Worm (Caenorhabditis elegans) whole organism, L2 larva: ENCODE data around the gene T01E8.1.
A peak's percentile ranks its signal among the peaks of the same experiment; 100 is the strongest.
"Not testable (repeated sequence)": the region's sequence is repeated elsewhere in the genome, so short reads cannot be mapped to it uniquely, and the experiment has no call there.

Experiments
- C34F6.9 ChIP-seq: fragments of 150-350 bp; optimal IDR thresholded peaks from 2 replicates; lab custom pipeline; 2014; ENCODE audit warnings: missing biosample characterization, missing genetic modification characterization
- F13H6.1 ChIP-seq: sonication (generic microtip); optimal IDR thresholded peaks from 2 replicates; lab custom pipeline; 2016; ENCODE audit warnings: missing genetic modification characterization, missing compliant biosample characterization
- R02D3.7 ChIP-seq: fragments of 150-350 bp; optimal IDR thresholded peaks from 2 replicates; lab custom pipeline; 2014; ENCODE audit warnings: missing biosample characterization, missing genetic modification characterization
- Y55F3AM.14 ChIP-seq: fragments of 200-800 bp; sonication (Bioruptor generic); optimal IDR thresholded peaks from 2 replicates; lab custom pipeline; 2018; ENCODE audit warnings: mild to moderate bottlenecking, missing genetic modification characterization, missing compliant biosample characterization
- ZK546.5 ChIP-seq: sonication (generic microtip); optimal IDR thresholded peaks from 2 replicates; lab custom pipeline; 2017; ENCODE audit warnings: missing biosample characterization, missing genetic modification characterization
- alr-1 ChIP-seq: fragments of 150-350 bp; optimal IDR thresholded peaks from 2 replicates; lab custom pipeline; 2014; ENCODE audit warnings: missing biosample characterization, missing genetic modification characterization
- aly-2 ChIP-seq: fragments of 150-350 bp; optimal IDR thresholded peaks from 2 replicates; lab custom pipeline; 2014; ENCODE audit warnings: missing biosample characterization, missing genetic modification characterization
- ama-1 ChIP-seq: fragments of 150-350 bp; optimal IDR thresholded peaks from 2 replicates; lab custom pipeline; 2018; ENCODE audit warnings: inconsistent platforms
- blmp-1 ChIP-seq: sonication (generic microtip); optimal IDR thresholded peaks from 2 replicates; lab custom pipeline; 2017; ENCODE audit warnings: missing genetic modification characterization, mild to moderate bottlenecking, missing compliant biosample characterization, antibody characterized with exemption, moderate library complexity; ENCODE audit not compliant: insufficient read depth
- ceh-16 ChIP-seq: fragments of 150-350 bp; optimal IDR thresholded peaks from 2 replicates; lab custom pipeline; 2014; ENCODE audit warnings: missing biosample characterization, missing genetic modification characterization
- ceh-82 ChIP-seq: fragments of 150-350 bp; optimal IDR thresholded peaks from 2 replicates; lab custom pipeline; 2014; ENCODE audit warnings: missing biosample characterization, missing genetic modification characterization
- crh-2 ChIP-seq: sonication (generic microtip); optimal IDR thresholded peaks from 2 replicates; lab custom pipeline; 2017; ENCODE audit warnings: missing biosample characterization, missing genetic modification characterization
- dmd-4 ChIP-seq: sonication (generic microtip); optimal IDR thresholded peaks from 2 replicates; lab custom pipeline; 2017; ENCODE audit warnings: missing biosample characterization, missing genetic modification characterization
- egl-27 ChIP-seq: sonication (generic microtip); optimal IDR thresholded peaks from 3 replicates; lab custom pipeline; 2017; ENCODE audit warnings: missing biosample characterization, missing genetic modification reagents, missing genetic modification characterization
- elt-1 ChIP-seq: fragments of 150-350 bp; optimal IDR thresholded peaks from 2 replicates; lab custom pipeline; 2014; ENCODE audit warnings: missing biosample characterization, missing genetic modification characterization
- elt-3 ChIP-seq: sonication (generic microtip); optimal IDR thresholded peaks from 2 replicates; lab custom pipeline; 2017; ENCODE audit warnings: missing biosample characterization, missing genetic modification characterization
- fos-1 ChIP-seq: fragments of 150-350 bp; optimal IDR thresholded peaks from 2 replicates; lab custom pipeline; 2014; ENCODE audit warnings: missing biosample characterization, missing genetic modification characterization
- gmeb-1 ChIP-seq: fragments of 150-350 bp; optimal IDR thresholded peaks from 2 replicates; lab custom pipeline; 2014; ENCODE audit warnings: missing biosample characterization, missing genetic modification characterization
- lin-11 ChIP-seq: fragments of 150-350 bp; sonication (generic microtip); optimal IDR thresholded peaks from 2 replicates; lab custom pipeline; 2014; ENCODE audit warnings: missing biosample characterization, missing genetic modification characterization, inconsistent platforms, mixed read lengths
- lin-13 ChIP-seq: fragments of 150-350 bp; optimal IDR thresholded peaks from 2 replicates; lab custom pipeline; 2014; ENCODE audit warnings: missing biosample characterization, missing genetic modification reagents, missing genetic modification characterization
- lin-39 ChIP-seq: fragments of 150-350 bp; optimal IDR thresholded peaks from 2 replicates; lab custom pipeline; 2014; ENCODE audit warnings: missing biosample characterization, missing genetic modification reagents, missing genetic modification characterization
- lsy-2 ChIP-seq, 2 experiments: fragments of 150-350 bp in 1 of 2; sonication (generic microtip) in 1 of 2; optimal IDR thresholded peaks; 2 replicates each; lab custom pipeline; 2014 to 2017; ENCODE audit warnings: missing biosample characterization in 2 of 2, missing genetic modification characterization in 2 of 2
- mab-5 ChIP-seq: fragments of 150-350 bp; optimal IDR thresholded peaks from 2 replicates; lab custom pipeline; 2014; ENCODE audit warnings: missing biosample characterization, missing genetic modification characterization
- mbf-1 ChIP-seq: sonication (generic microtip); optimal IDR thresholded peaks from 2 replicates; lab custom pipeline; 2017; ENCODE audit warnings: missing biosample characterization, missing genetic modification characterization
- mdl-1 ChIP-seq, 2 experiments: fragments of 150-350 bp in 1 of 2; sonication (generic microtip) in 1 of 2; optimal IDR thresholded peaks; 2 replicates each; lab custom pipeline; 2017; ENCODE audit warnings: missing biosample characterization in 2 of 2, missing genetic modification characterization in 2 of 2
- nhr-10 ChIP-seq: sonication (generic microtip); optimal IDR thresholded peaks from 2 replicates; lab custom pipeline; 2017; ENCODE audit warnings: missing biosample characterization, missing genetic modification characterization
- nhr-11 ChIP-seq: fragments of 150-350 bp; optimal IDR thresholded peaks from 2 replicates; lab custom pipeline; 2014; ENCODE audit warnings: missing biosample characterization, missing genetic modification characterization
- nhr-12 ChIP-seq: fragments of 150-350 bp; optimal IDR thresholded peaks from 2 replicates; lab custom pipeline; 2014; ENCODE audit warnings: missing biosample characterization, missing genetic modification characterization
- nhr-129 ChIP-seq: fragments of 150-350 bp; optimal IDR thresholded peaks from 2 replicates; lab custom pipeline; 2014; ENCODE audit warnings: missing biosample characterization, missing genetic modification characterization
- nhr-21 ChIP-seq: fragments of 150-350 bp; optimal IDR thresholded peaks from 2 replicates; lab custom pipeline; 2014; ENCODE audit warnings: missing biosample characterization, missing genetic modification characterization
- nhr-23 ChIP-seq: fragments of 150-350 bp; optimal IDR thresholded peaks from 2 replicates; lab custom pipeline; 2014; ENCODE audit warnings: missing biosample characterization, missing genetic modification reagents, missing genetic modification characterization
- nhr-237 ChIP-seq: fragments of 150-350 bp; optimal IDR thresholded peaks from 2 replicates; lab custom pipeline; 2014; ENCODE audit warnings: missing biosample characterization, missing genetic modification characterization
- nhr-25 ChIP-seq: fragments of 150-350 bp; sonication (generic microtip); optimal IDR thresholded peaks from 3 replicates; lab custom pipeline; 2014; ENCODE audit warnings: missing biosample characterization, missing genetic modification characterization
- nhr-6 ChIP-seq: fragments of 150-350 bp; optimal IDR thresholded peaks from 2 replicates; lab custom pipeline; 2014; ENCODE audit warnings: missing biosample characterization, missing genetic modification characterization
- nhr-77 ChIP-seq: fragments of 150-350 bp; optimal IDR thresholded peaks from 2 replicates; lab custom pipeline; 2014; ENCODE audit warnings: missing biosample characterization, missing genetic modification characterization
- peb-1 ChIP-seq: fragments of 150-350 bp; optimal IDR thresholded peaks from 2 replicates; lab custom pipeline; 2014; ENCODE audit warnings: missing biosample characterization, missing genetic modification characterization
- sem-4 ChIP-seq: fragments of 150-350 bp; optimal IDR thresholded peaks from 2 replicates; lab custom pipeline; 2014; ENCODE audit warnings: missing biosample characterization, missing genetic modification reagents, missing genetic modification characterization
- skn-1 ChIP-seq: sonication (generic microtip); optimal IDR thresholded peaks from 2 replicates; lab custom pipeline; 2017; ENCODE audit warnings: missing biosample characterization, missing genetic modification characterization
- sma-3 ChIP-seq: sonication (generic microtip); optimal IDR thresholded peaks from 2 replicates; lab custom pipeline; 2016; ENCODE audit warnings: missing genetic modification reagents, missing genetic modification characterization, missing compliant biosample characterization
- sma-9 ChIP-seq, 2 experiments: fragments of 150-350 bp in 1 of 2; sonication (generic microtip) in 1 of 2; optimal IDR thresholded peaks; 2 replicates each; lab custom pipeline; 2014 to 2016; ENCODE audit warnings: missing genetic modification characterization in 2 of 2, mild to moderate bottlenecking in 1 of 2, missing biosample characterization in 1 of 2, missing compliant biosample characterization in 1 of 2, missing genetic modification reagents in 1 of 2, moderate library complexity in 1 of 2
- snpc-4 ChIP-seq: fragments of 150-350 bp; optimal IDR thresholded peaks from 2 replicates; lab custom pipeline; 2014; ENCODE audit warnings: missing biosample characterization, missing genetic modification characterization
- unc-39 ChIP-seq: fragments of 150-350 bp; optimal IDR thresholded peaks from 2 replicates; lab custom pipeline; 2014; ENCODE audit warnings: missing biosample characterization, missing genetic modification characterization
- unc-55 ChIP-seq: fragments of 150-350 bp; sonication (generic microtip); optimal IDR thresholded peaks from 3 replicates; lab custom pipeline; 2014; ENCODE audit warnings: missing biosample characterization, missing genetic modification reagents, missing genetic modification characterization
- unc-62 ChIP-seq: fragments of 150-350 bp; optimal IDR thresholded peaks from 2 replicates; lab custom pipeline; 2014; ENCODE audit warnings: missing biosample characterization, missing genetic modification reagents, missing genetic modification characterization
- zag-1 ChIP-seq: fragments of 150-350 bp; optimal IDR thresholded peaks from 2 replicates; lab custom pipeline; 2014; ENCODE audit warnings: missing biosample characterization, missing genetic modification characterization
- ztf-1 ChIP-seq: fragments of 200-800 bp; sonication (Bioruptor generic); conservative IDR thresholded peaks from 2 replicates; pipeline ENCODE4 v1.3.6; 2022; ENCODE audit warnings: missing genetic modification characterization, missing compliant biosample characterization
- ztf-11 ChIP-seq: sonication (generic microtip); optimal IDR thresholded peaks from 2 replicates; lab custom pipeline; 2017; ENCODE audit warnings: missing biosample characterization, missing genetic modification characterization
- ztf-4 ChIP-seq: fragments of 150-350 bp; optimal IDR thresholded peaks from 2 replicates; lab custom pipeline; 2014; ENCODE audit warnings: missing biosample characterization, missing genetic modification characterization

Gene T01E8.1

DNA sequence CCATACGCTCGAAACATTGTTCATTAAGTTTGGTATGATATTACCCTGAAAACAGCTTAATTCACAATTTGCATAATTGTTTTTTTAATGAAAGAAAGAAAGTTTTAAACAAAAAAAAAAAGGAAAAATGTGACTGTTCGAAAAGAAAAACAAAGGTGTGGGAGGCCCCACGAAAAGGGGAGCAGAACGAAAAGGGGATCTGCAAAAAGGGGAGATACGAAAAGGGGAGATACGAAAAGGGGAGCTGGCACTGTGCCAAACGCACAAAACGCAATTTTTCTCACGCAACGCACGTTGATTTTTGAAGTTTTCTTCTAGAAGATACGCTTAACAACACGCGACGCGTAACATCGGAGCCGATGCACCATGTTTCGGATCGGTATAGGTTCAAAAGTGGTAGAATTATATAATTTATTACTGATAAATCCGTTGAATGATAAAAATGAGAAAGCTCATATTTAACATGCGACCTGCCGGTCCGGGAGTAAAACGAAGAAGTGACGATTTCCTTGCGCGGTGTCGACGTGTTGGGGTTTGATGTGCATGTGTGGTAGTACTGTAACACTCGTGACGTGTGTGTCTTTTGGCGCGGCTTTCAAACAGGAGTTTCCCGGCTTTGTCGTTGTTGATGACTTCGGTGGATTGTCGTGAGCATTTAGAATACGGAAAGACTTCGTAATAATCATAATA lies 41.2 kb downstream of the T01E8.1 start, which contains the start of gene nrde-2:
TSS of gene nrde-2 (minus strand) at position 45 of the 690 bp plus-strand sequence.
- not testable (repeated sequence) for TF ChIP-seq nhr-6 (tag; lab: Kevin White, UChicago); R02D3.7 (tag; lab: Kevin White, UChicago); nhr-23

DNA sequence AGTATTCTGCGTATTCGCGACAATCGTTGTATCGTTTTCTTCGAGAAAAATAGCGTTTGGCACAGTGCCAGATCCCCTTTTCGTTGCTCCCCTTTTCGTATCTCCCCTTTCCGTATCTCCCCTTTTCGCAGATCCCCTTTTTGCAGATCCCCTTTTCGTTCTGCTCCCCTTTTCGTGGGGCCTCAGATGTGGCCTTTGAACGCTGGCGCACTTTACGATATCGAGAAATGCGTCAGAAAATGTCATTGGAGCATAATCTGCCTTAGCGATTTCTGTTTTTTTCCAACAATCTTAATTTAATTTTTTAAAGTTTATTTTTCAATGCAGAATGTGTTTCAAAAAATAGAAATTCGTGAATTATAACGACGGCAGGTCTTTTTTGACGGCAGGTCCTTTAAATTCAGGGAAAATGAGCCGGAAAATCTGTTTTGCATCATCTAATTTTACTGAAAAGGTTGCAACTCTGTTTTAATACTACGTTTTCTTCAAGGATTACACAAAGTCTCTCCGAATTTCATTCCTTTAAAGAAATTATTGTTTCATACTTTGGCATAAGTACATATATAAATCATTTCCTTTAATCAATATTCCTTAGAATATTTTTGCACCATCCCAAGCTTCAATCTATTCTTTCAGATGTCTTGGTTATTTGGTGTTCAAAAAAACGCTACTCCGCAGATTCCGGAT lies 42.0 kb downstream of the T01E8.1 start, which contains the start of gene atad-3:
TSS of gene atad-3 (plus strand) at position 637 of the 687 bp plus-strand sequence.
- TF ChIP-seq Y55F3AM.14 (GFP tag; lab: Kevin White, UChicago) (peak; percentile 46), nhr-77 (tag; lab: Kevin White, UChicago) (no peak), mbf-1 (tag; lab: Kevin White, UChicago) (no peak), aly-2 (tag; lab: Kevin White, UChicago) (no peak), elt-3 (no peak), alr-1 (no peak), nhr-23 (no peak), F13H6.1 (peak; percentile 88), elt-1 (tag; lab: Kevin White, UChicago) (no peak), egl-27 (tag; lab: Kevin White, UChicago) (peak; percentile 55), nhr-25 (tag; lab: Kevin White, UChicago) (peak; percentile 86), unc-39 (no peak), R02D3.7 (tag; lab: Kevin White, UChicago) (peak; percentile 42), crh-2 (tag; lab: Kevin White, UChicago) (peak; percentile 85), C34F6.9 (tag; lab: Kevin White, UChicago) (peak; percentile 89), skn-1 (tag; lab: Kevin White, UChicago) (no peak), ceh-16 (no peak), unc-62 (GFP tag; lab: Kevin White, UChicago) (no peak), dmd-4 (tag; lab: Kevin White, UChicago) (no peak), zag-1 (peak; percentile 79), gmeb-1 (tag; lab: Kevin White, UChicago) (peak; percentile 83), ceh-82 (tag; lab: Kevin White, UChicago) (peak; percentile 7), nhr-11 (tag; lab: Kevin White, UChicago) (no peak), nhr-6 (tag; lab: Kevin White, UChicago) (peak; percentile 70), blmp-1 (tag; lab: Kevin White, UChicago) (peak; percentile 13), sma-9 (GFP tag; optimal IDR thresholded peaks at IDR 0.05; lab: Kevin White, UChicago) (peak; percentile 94), sma-9 (tag; optimal IDR thresholded peaks at IDR 0.05; lab: Kevin White, UChicago) (no peak), ZK546.5 (tag; lab: Kevin White, UChicago) (peak; percentile 44), lsy-2 (tag; optimal IDR thresholded peaks at IDR 0.05; lab: Kevin White, UChicago) (peak; percentile 83 to 91), sem-4 (tag; lab: Kevin White, UChicago) (peak; percentile 65), lin-39 (tag; lab: Kevin White, UChicago) (no peak), nhr-129 (tag; lab: Kevin White, UChicago) (peak; percentile 86), mab-5 (peak; percentile 76), nhr-21 (tag; lab: Kevin White, UChicago) (peak; percentile 74), ztf-4 (tag; lab: Kevin White, UChicago) (peak; percentile 43), sma-3 (GFP tag; lab: Kevin White, UChicago) (peak; percentile 91), peb-1 (tag; lab: Kevin White, UChicago) (no peak), nhr-10 (no peak), snpc-4 (peak; percentile 72), ztf-11 (tag; lab: Kevin White, UChicago) (no peak), nhr-12 (tag; lab: Kevin White, UChicago) (no peak), fos-1 (tag; lab: Kevin White, UChicago) (peak; percentile 35), lin-11 (tag; lab: Kevin White, UChicago) (peak; percentile 68), ztf-1 (GFP tag; lab: Robert Waterston, UW) (no peak), nhr-237 (tag; lab: Kevin White, UChicago) (peak; percentile 12), ama-1 (lab: Kevin White, UChicago) (peak; percentile 4), mdl-1 (tag; optimal IDR thresholded peaks at IDR 0.05; lab: Kevin White, UChicago) (peak in 1 of 2 experiments; percentile 47), unc-55 (GFP tag; lab: Kevin White, UChicago) (peak; percentile 85), lin-13 (peak; percentile 92)
